Worm (Caenorhabditis elegans) whole organism, L4 larva: ENCODE results near the gene T07E3.4.

ENCODE experiments used
- D1046.2 ChIP-seq: fragments of 200-800 bp; sonication (Bioruptor generic); IDR thresholded peaks from 2 replicates; pipeline ENCODE4 v1.3.6; 2022; ENCODE audit warnings: missing genetic modification characterization, missing compliant biosample characterization
- F44E2.7 ChIP-seq: fragments of 200-800 bp; sonication (Bioruptor generic); IDR thresholded peaks from 2 replicates; pipeline ENCODE4 v2.1.2; 2022; ENCODE audit warnings: missing genetic modification characterization, missing compliant biosample characterization
- F49E8.2 ChIP-seq: sonication (generic microtip); optimal IDR thresholded peaks from 2 replicates; lab custom pipeline; 2016; ENCODE audit warnings: missing compliant biosample characterization, mild to moderate bottlenecking, missing genetic modification characterization, borderline replicate concordance
- R02D3.7 ChIP-seq: fragments of 150-350 bp; sonication (generic microtip); optimal IDR thresholded peaks from 3 replicates; lab custom pipeline; 2014; ENCODE audit warnings: missing biosample characterization, missing genetic modification characterization
- Y48G9A.11 ChIP-seq: fragments of 200-800 bp; sonication (Bioruptor generic); IDR thresholded peaks from 2 replicates; pipeline ENCODE4 v1.3.6; 2022; ENCODE audit warnings: missing genetic modification reagents, missing genetic modification characterization, missing compliant biosample characterization
- Y75B8A.6 ChIP-seq: fragments of 200-800 bp; sonication (Bioruptor generic); IDR thresholded peaks from 2 replicates; pipeline ENCODE4 v1.3.6; 2022; ENCODE audit warnings: missing genetic modification reagents, missing genetic modification characterization, missing compliant biosample characterization
- ZK337.2 ChIP-seq: fragments of 200-800 bp; sonication (Bioruptor generic); IDR thresholded peaks from 2 replicates; pipeline ENCODE4 v1.3.6; 2022; ENCODE audit warnings: missing genetic modification reagents, missing genetic modification characterization, missing compliant biosample characterization
- aha-1 ChIP-seq: fragments of 150-350 bp; peaks from one replicate; lab custom pipeline; 2014; ENCODE audit warnings: missing biosample characterization, missing genetic modification characterization
- aly-2 ChIP-seq: sonication (generic microtip); optimal IDR thresholded peaks from 2 replicates; lab custom pipeline; 2018; ENCODE audit warnings: missing biosample characterization, missing genetic modification characterization
- ama-1 ChIP-seq: fragments of 150-350 bp; optimal IDR thresholded peaks from 2 replicates; lab custom pipeline; 2014; ENCODE audit warnings: inconsistent platforms, mixed read lengths
- arid-1 ChIP-seq: fragments of 200-800 bp; sonication (Bioruptor generic); conservative IDR thresholded peaks from 2 replicates; pipeline ENCODE4 v1.3.6; 2022; ENCODE audit warnings: missing genetic modification reagents, missing genetic modification characterization, missing compliant biosample characterization
- attf-4 ChIP-seq: sonication (generic microtip); optimal IDR thresholded peaks from 3 replicates; lab custom pipeline; 2017; ENCODE audit warnings: missing biosample characterization, missing genetic modification characterization
- ceh-20 ChIP-seq: fragments of 200-800 bp; sonication (Bioruptor generic); IDR thresholded peaks from 2 replicates; pipeline ENCODE4 v1.3.6; 2022; ENCODE audit warnings: missing genetic modification reagents, missing genetic modification characterization, missing compliant biosample characterization
- ceh-28 ChIP-seq: fragments of 150-350 bp; optimal IDR thresholded peaks from 2 replicates; lab custom pipeline; 2014; ENCODE audit warnings: missing biosample characterization, missing genetic modification reagents, missing genetic modification characterization
- daf-8 ChIP-seq: fragments of 200-800 bp; sonication (Bioruptor generic); IDR thresholded peaks from 2 replicates; pipeline ENCODE4 v1.3.6; 2022; ENCODE audit warnings: missing genetic modification characterization, missing compliant biosample characterization
- dmd-6 ChIP-seq: fragments of 200-800 bp; sonication (Bioruptor generic); IDR thresholded peaks from 2 replicates; pipeline ENCODE4 v1.3.6; 2022; ENCODE audit warnings: missing genetic modification reagents, missing genetic modification characterization, missing compliant biosample characterization
- dmd-9 ChIP-seq: fragments of 200-800 bp; sonication (Bioruptor generic); IDR thresholded peaks from 2 replicates; pipeline ENCODE4 v1.3.6; 2022; ENCODE audit warnings: missing genetic modification reagents, missing genetic modification characterization, missing compliant biosample characterization
- dve-1 ChIP-seq: sonication (generic microtip); optimal IDR thresholded peaks from 2 replicates; lab custom pipeline; 2017; ENCODE audit warnings: antibody characterized with exemption, mild to moderate bottlenecking, missing genetic modification characterization, missing compliant biosample characterization; ENCODE audit not compliant: insufficient read depth
- fkh-10 ChIP-seq: fragments of 150-350 bp; optimal IDR thresholded peaks from 2 replicates; lab custom pipeline; 2014; ENCODE audit warnings: missing biosample characterization, missing genetic modification reagents, missing genetic modification characterization
- gei-8 ChIP-seq: fragments of 200-800 bp; sonication (Bioruptor generic); optimal IDR thresholded peaks from 2 replicates; lab custom pipeline; 2018; ENCODE audit warnings: mild to moderate bottlenecking, missing genetic modification characterization, missing compliant biosample characterization
- hif-1 ChIP-seq, 2 experiments: sonication (generic microtip); optimal IDR thresholded peaks; 2 replicates each; lab custom pipeline; 2016 to 2017; ENCODE audit warnings: missing compliant biosample characterization in 2 of 2, missing genetic modification characterization in 2 of 2, missing genetic modification reagents in 2 of 2, missing genotype in 2 of 2, mild to moderate bottlenecking in 1 of 2
- hlh-11 ChIP-seq: fragments of 200-800 bp; sonication (Bioruptor generic); optimal IDR thresholded peaks from 2 replicates; lab custom pipeline; 2018; ENCODE audit warnings: mild to moderate bottlenecking, missing genetic modification characterization, missing compliant biosample characterization
- hmg-1.1 ChIP-seq: fragments of 200-800 bp; sonication (Bioruptor generic); IDR thresholded peaks from 2 replicates; pipeline ENCODE4 v1.3.6; 2022; ENCODE audit warnings: missing genetic modification reagents, missing genetic modification characterization, missing compliant biosample characterization
- jun-1 ChIP-seq: fragments of 150-350 bp; optimal IDR thresholded peaks from 2 replicates; lab custom pipeline; 2014; ENCODE audit warnings: missing biosample characterization, missing genetic modification reagents, missing genetic modification characterization
- lin-1 ChIP-seq: fragments of 200-800 bp; sonication (Bioruptor generic); IDR thresholded peaks from 2 replicates; pipeline ENCODE4 v1.3.6; 2022; ENCODE audit warnings: missing genetic modification reagents, missing genetic modification characterization, missing compliant biosample characterization
- lin-13 ChIP-seq: fragments of 150-350 bp; optimal IDR thresholded peaks from 2 replicates; lab custom pipeline; 2014; ENCODE audit warnings: missing biosample characterization, missing genetic modification reagents, missing genetic modification characterization
- lir-3 ChIP-seq: sonication (generic microtip); optimal IDR thresholded peaks from 2 replicates; lab custom pipeline; 2016; ENCODE audit warnings: mild to moderate bottlenecking, missing genetic modification characterization, missing compliant biosample characterization
- lsy-2 ChIP-seq, 2 experiments: fragments of 150-350 bp in 1 of 2; sonication (generic microtip) in 1 of 2; optimal IDR thresholded peaks; 2 replicates each; lab custom pipeline; 2014 to 2017; ENCODE audit warnings: missing biosample characterization in 2 of 2, missing genetic modification characterization in 2 of 2
- madf-5 ChIP-seq, 2 experiments: fragments of 200-800 bp; sonication (Bioruptor generic); IDR thresholded peaks; 2 replicates each; pipeline ENCODE4 v1.3.6; 2022; ENCODE audit warnings: missing compliant biosample characterization in 2 of 2, missing genetic modification characterization in 2 of 2
- mdl-1 ChIP-seq, 2 experiments: fragments of 150-350 bp in 1 of 2; sonication (generic microtip) in 1 of 2; optimal IDR thresholded peaks; 2 replicates each; lab custom pipeline; 2014 to 2017; ENCODE audit warnings: missing biosample characterization in 2 of 2, missing genetic modification characterization in 2 of 2
- mep-1 ChIP-seq: fragments of 150-350 bp; sonication (generic microtip); optimal IDR thresholded peaks from 3 replicates; lab custom pipeline; 2014; ENCODE audit warnings: missing biosample characterization, missing genetic modification characterization
- mes-2 ChIP-seq: sonication (generic microtip); optimal IDR thresholded peaks from 2 replicates; lab custom pipeline; 2016; ENCODE audit warnings: missing genotype, mild to moderate bottlenecking, missing genetic modification characterization, missing compliant biosample characterization; ENCODE audit not compliant: poor library complexity, severe bottlenecking
- mxl-2 ChIP-seq: fragments of 200-800 bp; sonication (Bioruptor generic); conservative IDR thresholded peaks from 2 replicates; pipeline ENCODE4 v1.3.6; 2022; ENCODE audit warnings: missing genetic modification reagents, missing genetic modification characterization, missing compliant biosample characterization
- mxl-3 ChIP-seq: fragments of 200-800 bp; sonication (Bioruptor generic); optimal IDR thresholded peaks from 2 replicates; lab custom pipeline; 2018; ENCODE audit warnings: mild to moderate bottlenecking, missing genetic modification characterization, missing compliant biosample characterization
- nhr-10 ChIP-seq: fragments of 150-350 bp; optimal IDR thresholded peaks from 2 replicates; lab custom pipeline; 2014; ENCODE audit warnings: missing biosample characterization, missing genetic modification characterization
- nhr-102 ChIP-seq: sonication (generic microtip); optimal IDR thresholded peaks from 2 replicates; lab custom pipeline; 2016; ENCODE audit warnings: mild to moderate bottlenecking, missing genetic modification characterization, moderate library complexity, missing compliant biosample characterization
- nhr-11 ChIP-seq: fragments of 150-350 bp; optimal IDR thresholded peaks from 2 replicates; lab custom pipeline; 2014; ENCODE audit warnings: missing biosample characterization, missing genetic modification characterization
- nhr-237 ChIP-seq: sonication (generic microtip); optimal IDR thresholded peaks from 2 replicates; lab custom pipeline; 2017; ENCODE audit warnings: missing biosample characterization, missing genetic modification characterization
- nhr-25 ChIP-seq: sonication (generic microtip); optimal IDR thresholded peaks from 2 replicates; lab custom pipeline; 2017; ENCODE audit warnings: missing genetic modification characterization, mild to moderate bottlenecking, missing compliant biosample characterization, antibody characterized with exemption, moderate library complexity, borderline replicate concordance; ENCODE audit not compliant: insufficient read depth
- nhr-28 ChIP-seq: fragments of 150-350 bp; optimal IDR thresholded peaks from 2 replicates; lab custom pipeline; 2014; ENCODE audit warnings: missing biosample characterization, missing genetic modification characterization
- nhr-41 ChIP-seq: fragments of 200-800 bp; sonication (Bioruptor generic); IDR thresholded peaks from 2 replicates; pipeline ENCODE4 v1.3.6; 2022; ENCODE audit warnings: missing genetic modification reagents, missing genetic modification characterization, missing compliant biosample characterization
- nhr-48 ChIP-seq: sonication (generic microtip); optimal IDR thresholded peaks from 2 replicates; lab custom pipeline; 2016; ENCODE audit warnings: mild to moderate bottlenecking, missing genetic modification characterization, missing compliant biosample characterization
- nhr-77 ChIP-seq: fragments of 150-350 bp; optimal IDR thresholded peaks from 2 replicates; lab custom pipeline; 2014; ENCODE audit warnings: missing biosample characterization, missing genetic modification characterization
- pha-4 ChIP-seq, 2 experiments: fragments of 150-350 bp in 1 of 2; fragments of 200-800 bp in 1 of 2; sonication (Bioruptor generic) in 1 of 2; IDR thresholded peaks in 1 of 2; optimal IDR thresholded peaks in 1 of 2; 2 replicates each; pipeline versions ENCODE4 v1.3.6 to Lab custom; 2014 to 2022; ENCODE audit warnings: missing genetic modification characterization in 2 of 2, missing genetic modification reagents in 2 of 2, missing biosample characterization in 1 of 2, missing compliant biosample characterization in 1 of 2
- rbr-2 ChIP-seq: sonication (generic microtip); optimal IDR thresholded peaks from 2 replicates; lab custom pipeline; 2016; ENCODE audit warnings: missing genotype, missing genetic modification characterization, missing compliant biosample characterization
- snpc-1.2 ChIP-seq: fragments of 200-800 bp; sonication (Bioruptor generic); IDR thresholded peaks from 2 replicates; pipeline ENCODE4 v1.3.6; 2022; ENCODE audit warnings: missing genetic modification reagents, missing genetic modification characterization, missing compliant biosample characterization
- spr-1 ChIP-seq: sonication (generic microtip); optimal IDR thresholded peaks from 2 replicates; lab custom pipeline; 2016; ENCODE audit warnings: mild to moderate bottlenecking, missing genetic modification characterization, missing compliant biosample characterization
- tag-97 ChIP-seq: fragments of 200-800 bp; sonication (Bioruptor generic); IDR thresholded peaks from 2 replicates; pipeline ENCODE4 v1.3.6; 2022; ENCODE audit warnings: missing genetic modification characterization, missing compliant biosample characterization
- unc-130 ChIP-seq: sonication (generic microtip); optimal IDR thresholded peaks from 2 replicates; lab custom pipeline; 2016; ENCODE audit warnings: missing genetic modification reagents, missing genetic modification characterization, missing compliant biosample characterization
- vab-7 ChIP-seq: fragments of 200-800 bp; sonication (Bioruptor generic); IDR thresholded peaks from 2 replicates; pipeline ENCODE4 v1.3.6; 2022; ENCODE audit warnings: missing genetic modification reagents, missing genetic modification characterization, missing compliant biosample characterization
- zip-11 ChIP-seq: fragments of 200-800 bp; sonication (Bioruptor generic); IDR thresholded peaks from 2 replicates; pipeline ENCODE4 v1.3.6; 2022; ENCODE audit warnings: missing genetic modification characterization, missing compliant biosample characterization

Gene T07E3.4

DNA sequence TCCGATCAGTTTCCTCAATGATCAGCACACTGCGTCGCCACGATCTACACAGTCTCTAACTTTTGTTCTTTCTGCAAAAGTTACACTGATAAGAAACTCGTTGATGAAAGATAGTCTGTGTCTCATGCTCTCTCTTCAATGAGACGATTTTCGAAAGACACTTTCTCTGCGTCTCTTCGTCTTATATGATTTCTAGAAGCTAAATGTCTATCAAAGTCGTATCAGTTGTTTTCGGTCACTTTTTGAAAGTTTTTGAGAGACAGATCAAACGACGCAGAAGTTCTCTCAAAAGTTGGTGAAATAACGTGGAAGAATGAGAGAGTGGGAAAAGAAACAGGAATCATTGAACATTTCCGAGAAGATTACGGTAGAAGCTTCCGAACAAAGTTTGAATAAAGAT, 2.6 kb upstream of the T07E3.4 start (continued):
- TF ChIP-seq R02D3.7 (tag; lab: Kevin White, UChicago) (no peak), ceh-20 (GFP tag; lab: Robert Waterston, UW) (0 out of 2 replicates have a peak, but pooled peaks have one; percentile 47), fkh-10 (GFP tag; lab: Kevin White, UChicago) (no peak), hlh-11 (tag; lab: Kevin White, UChicago) (peak; percentile 95), ceh-28 (no peak), nhr-48 (peak; percentile 83), D1046.2 (no peak), jun-1 (tag; lab: Kevin White, UChicago) (no peak), nhr-11 (tag; lab: Kevin White, UChicago) (peak; percentile 81), lin-13 (GFP tag; lab: Kevin White, UChicago) (peak; percentile 37), gei-8 (peak; percentile 71), aly-2 (tag; lab: Kevin White, UChicago) (peak; percentile 24), F44E2.7 (no peak), hif-1 (tag; optimal IDR thresholded peaks at IDR 0.05; lab: Kevin White, UChicago) (peak in 1 of 2 experiments; percentile 0), snpc-1.2 (GFP tag; lab: Robert Waterston, UW) (no peak), mxl-2 (GFP tag; lab: Robert Waterston, UW) (peak; percentile 82), arid-1 (GFP tag; lab: Robert Waterston, UW) (0 out of 2 replicates have a peak, but pooled peaks have one; percentile 44), mxl-3 (GFP tag; lab: Kevin White, UChicago) (peak; percentile 40), pha-4 (GFP tag; IDR thresholded peaks at IDR 0.05; lab: Robert Waterston, UW) (no peak), pha-4 (tag; optimal IDR thresholded peaks at IDR 0.05; lab: Kevin White, UChicago) (no peak), daf-8 (GFP tag; lab: Robert Waterston, UW) (no peak), nhr-102 (tag; lab: Kevin White, UChicago) (peak; percentile 63), unc-130 (GFP tag; lab: Kevin White, UChicago) (no peak), madf-5 (GFP tag; IDR thresholded peaks at IDR 0.05; lab: Robert Waterston, UW) (no peak), mdl-1 (tag; optimal IDR thresholded peaks at IDR 0.05; lab: Kevin White, UChicago) (peak in 1 of 2 experiments; percentile 75), zip-11 (GFP tag; lab: Robert Waterston, UW) (no peak), dmd-9 (GFP tag; lab: Robert Waterston, UW) (no peak), Y48G9A.11 (no peak), lin-1 (GFP tag; lab: Robert Waterston, UW) (peak; percentile 67), dmd-6 (GFP tag; lab: Robert Waterston, UW) (peak; percentile 98), dve-1 (tag; lab: Kevin White, UChicago) (peak; percentile 94), mes-2 (tag; lab: Kevin White, UChicago) (peak; percentile 31), hmg-1.1 (GFP tag; lab: Robert Waterston, UW) (peak; percentile 38; the same call in 1 of the 2 replicates), mep-1 (peak; percentile 65), vab-7 (GFP tag; lab: Robert Waterston, UW) (no peak), aha-1 (tag; lab: Kevin White, UChicago) (no peak), rbr-2 (no peak), F49E8.2 (tag; lab: Kevin White, UChicago) (no peak), lsy-2 (tag; optimal IDR thresholded peaks at IDR 0.05; lab: Kevin White, UChicago) (peak; percentile 43 to 84), nhr-28 (tag; lab: Kevin White, UChicago) (peak; percentile 89), lir-3 (no peak), nhr-41 (no peak), spr-1 (tag; lab: Kevin White, UChicago) (peak; percentile 40), nhr-25 (tag; lab: Kevin White, UChicago) (no peak), Y75B8A.6 (GFP tag; lab: Robert Waterston, UW) (no peak), ama-1 (peak; percentile 27), attf-4 (no peak), nhr-77 (tag; lab: Kevin White, UChicago) (peak; percentile 45), ZK337.2 (GFP tag; lab: Robert Waterston, UW) (no peak), tag-97 (GFP tag; lab: Robert Waterston, UW) (no peak), nhr-10 (tag; lab: Kevin White, UChicago) (peak; percentile 74), nhr-237 (tag; lab: Kevin White, UChicago) (no peak)
